Fruit fly (Drosophila melanogaster) whole organism, wandering third instar larva: ENCODE measurements around the gene Cht7.

Experiments
- Abd-B ChIP-seq: fragments of >200 bp; optimal IDR thresholded peaks from 2 replicates; lab custom pipeline; 2017; ENCODE audit warnings: missing biosample characterization, missing genetic modification characterization
- CG32264 ChIP-seq: fragments of 200-800 bp; sonication (Bioruptor generic); optimal IDR thresholded peaks from 2 replicates; lab custom pipeline; 2016; ENCODE audit warnings: missing biosample characterization, missing genetic modification characterization
- Dfd ChIP-seq: fragments of >200 bp; optimal IDR thresholded peaks from 2 replicates; lab custom pipeline; 2017; ENCODE audit warnings: missing biosample characterization, missing genetic modification characterization
- Dif ChIP-seq: fragments of 200-275, 200-300 bp; sonication (Bioruptor generic); optimal IDR thresholded peaks from 2 replicates; lab custom pipeline; 2018; ENCODE audit warnings: missing biosample characterization, missing genetic modification characterization; ENCODE audit not compliant: partially characterized antibody
- GATAd ChIP-seq: sonication (Bioruptor generic); optimal IDR thresholded peaks from 2 replicates; lab custom pipeline; 2016; ENCODE audit warnings: missing biosample characterization, missing genetic modification characterization
- HLH106 ChIP-seq: fragments of 200-800 bp; optimal IDR thresholded peaks from 3 replicates; lab custom pipeline; 2019; ENCODE audit warnings: missing biosample characterization, mild to moderate bottlenecking, missing genetic modification characterization, moderate library complexity
- Hnf4 ChIP-seq: fragments of 200-800 bp; sonication (Bioruptor generic); optimal IDR thresholded peaks from 2 replicates; lab custom pipeline; 2016; ENCODE audit warnings: missing biosample characterization, mild to moderate bottlenecking, missing genetic modification characterization
- Hr78 ChIP-seq: fragments of >200 bp; optimal IDR thresholded peaks from 2 replicates; lab custom pipeline; 2017; ENCODE audit warnings: missing biosample characterization, missing genetic modification characterization
- Hr83 ChIP-seq: fragments of 200-300 bp; sonication (Bioruptor generic); optimal IDR thresholded peaks from 2 replicates; lab custom pipeline; 2016; ENCODE audit warnings: missing biosample characterization, mild to moderate bottlenecking, missing genetic modification characterization, moderate library complexity; ENCODE audit not compliant: poor library complexity, severe bottlenecking
- Jra ChIP-seq: sonication (Bioruptor generic); optimal IDR thresholded peaks from 2 replicates; lab custom pipeline; 2016; ENCODE audit warnings: missing biosample characterization, missing genetic modification characterization
- Mio ChIP-seq: sonication (Bioruptor generic); optimal IDR thresholded peaks from 2 replicates; lab custom pipeline; 2016; ENCODE audit warnings: missing biosample characterization, missing genetic modification characterization
- Myc ChIP-seq: fragments of >200 bp; optimal IDR thresholded peaks from 2 replicates; lab custom pipeline; 2017
- N ChIP-seq: fragments of >200 bp; optimal IDR thresholded peaks from 2 replicates; lab custom pipeline; 2018; ENCODE audit warnings: missing biosample characterization, missing external identifiers, missing genetic modification characterization
- OdsH ChIP-seq: fragments of 200-800 bp; sonication (Bioruptor generic); optimal IDR thresholded peaks from 2 replicates; lab custom pipeline; 2016; ENCODE audit warnings: missing biosample characterization, mild to moderate bottlenecking, missing genetic modification characterization
- Rel ChIP-seq, 2 experiments: fragments of 200-800 bp; sonication (Bioruptor generic) in 1 of 2; optimal IDR thresholded peaks; 2 replicates in 1 of 2; 3 replicates in 1 of 2; lab custom pipeline; 2016 to 2019; ENCODE audit warnings: mild to moderate bottlenecking in 2 of 2, missing biosample characterization in 2 of 2, missing genetic modification characterization in 2 of 2, moderate library complexity in 1 of 2
- Sp1 ChIP-seq: fragments of 200-800 bp; sonication (Bioruptor generic); optimal IDR thresholded peaks from 3 replicates; lab custom pipeline; 2019; ENCODE audit warnings: missing biosample characterization, mild to moderate bottlenecking, missing genetic modification characterization, moderate library complexity
- Vsx2 ChIP-seq: fragments of 200-300, 225-300 bp; sonication (Bioruptor generic); optimal IDR thresholded peaks from 2 replicates; lab custom pipeline; 2018; ENCODE audit warnings: missing biosample characterization, missing genetic modification characterization; ENCODE audit not compliant: partially characterized antibody
- br ChIP-seq: fragments of 200-800 bp; sonication (Bioruptor generic); optimal IDR thresholded peaks from 2 replicates; lab custom pipeline; 2016; ENCODE audit warnings: missing biosample characterization, missing genetic modification characterization
- dl ChIP-seq, 2 experiments: fragments of 175-275, 200-275 bp in 1 of 2; fragments of 200-275 bp in 1 of 2; sonication (Bioruptor generic); optimal IDR thresholded peaks; lab custom pipeline; 2018; ENCODE audit warnings: mild to moderate bottlenecking in 2 of 2, missing biosample characterization in 2 of 2, missing genetic modification characterization in 2 of 2, moderate library complexity in 2 of 2; ENCODE audit not compliant: partially characterized antibody in 2 of 2, insufficient read depth in 1 of 2
- dmrt93B ChIP-seq: fragments of 200-800 bp; sonication (Bioruptor generic); optimal IDR thresholded peaks from 2 replicates; lab custom pipeline; 2018; ENCODE audit warnings: missing biosample characterization, mild to moderate bottlenecking, missing genetic modification characterization
- dsf ChIP-seq: sonication (Bioruptor generic); optimal IDR thresholded peaks from 2 replicates; lab custom pipeline; 2016; ENCODE audit warnings: missing biosample characterization, missing genetic modification characterization, borderline replicate concordance
- ey ChIP-seq: fragments of 200-800 bp; sonication (Bioruptor generic); optimal IDR thresholded peaks from 2 replicates; lab custom pipeline; 2016; ENCODE audit warnings: missing biosample characterization, missing genetic modification characterization
- foxo ChIP-seq, 2 experiments: fragments of 200-800 bp; sonication (Bioruptor generic); optimal IDR thresholded peaks; 2 replicates in 1 of 2; 3 replicates in 1 of 2; lab custom pipeline; 2016 to 2017; ENCODE audit warnings: missing biosample characterization in 2 of 2, missing genetic modification characterization in 2 of 2
- fru ChIP-seq: fragments of 200-800 bp; sonication (Bioruptor generic); optimal IDR thresholded peaks from 3 replicates; lab custom pipeline; 2016; ENCODE audit warnings: missing biosample characterization, mild to moderate bottlenecking, missing genetic modification characterization
- h ChIP-seq: fragments of 200-800 bp; sonication (Bioruptor generic); optimal IDR thresholded peaks from 3 replicates; lab custom pipeline; 2016; ENCODE audit warnings: missing biosample characterization, mild to moderate bottlenecking, missing genetic modification characterization
- jim ChIP-seq: fragments of 175-275, 200-325 bp; sonication (Bioruptor generic); optimal IDR thresholded peaks from 2 replicates; lab custom pipeline; 2016; ENCODE audit warnings: missing biosample characterization, mild to moderate bottlenecking, missing genetic modification characterization
- lola ChIP-seq: fragments of >200 bp; optimal IDR thresholded peaks from 2 replicates; lab custom pipeline; 2017; ENCODE audit warnings: missing biosample characterization, missing genetic modification characterization
- pan ChIP-seq: fragments of >200 bp; optimal IDR thresholded peaks from 2 replicates; lab custom pipeline; 2017
- psq ChIP-seq: fragments of 200-800 bp; sonication (Bioruptor generic); optimal IDR thresholded peaks from 3 replicates; lab custom pipeline; 2017; ENCODE audit warnings: missing biosample characterization, mild to moderate bottlenecking, missing genetic modification characterization, moderate library complexity
- rgr ChIP-seq: fragments of 200-800 bp; sonication (Bioruptor generic); optimal IDR thresholded peaks from 3 replicates; lab custom pipeline; 2016; ENCODE audit warnings: missing biosample characterization, mild to moderate bottlenecking, missing genetic modification characterization
- sage ChIP-seq: fragments of 200-800 bp; sonication (Bioruptor generic); optimal IDR thresholded peaks from 2 replicates; lab custom pipeline; 2016; ENCODE audit warnings: missing biosample characterization, mild to moderate bottlenecking, missing genetic modification characterization
- sv ChIP-seq: fragments of 200-800 bp; sonication (Bioruptor generic); optimal IDR thresholded peaks from 3 replicates; lab custom pipeline; 2016; ENCODE audit warnings: missing biosample characterization, missing genetic modification characterization
- tai ChIP-seq: sonication (Bioruptor generic); optimal IDR thresholded peaks from 2 replicates; lab custom pipeline; 2016; ENCODE audit warnings: missing biosample characterization, missing genetic modification characterization
- usp ChIP-seq: fragments of >200 bp; optimal IDR thresholded peaks from 2 replicates; lab custom pipeline; 2017; ENCODE audit warnings: missing biosample characterization, missing genetic modification characterization

Cht7 gene

DNA sequence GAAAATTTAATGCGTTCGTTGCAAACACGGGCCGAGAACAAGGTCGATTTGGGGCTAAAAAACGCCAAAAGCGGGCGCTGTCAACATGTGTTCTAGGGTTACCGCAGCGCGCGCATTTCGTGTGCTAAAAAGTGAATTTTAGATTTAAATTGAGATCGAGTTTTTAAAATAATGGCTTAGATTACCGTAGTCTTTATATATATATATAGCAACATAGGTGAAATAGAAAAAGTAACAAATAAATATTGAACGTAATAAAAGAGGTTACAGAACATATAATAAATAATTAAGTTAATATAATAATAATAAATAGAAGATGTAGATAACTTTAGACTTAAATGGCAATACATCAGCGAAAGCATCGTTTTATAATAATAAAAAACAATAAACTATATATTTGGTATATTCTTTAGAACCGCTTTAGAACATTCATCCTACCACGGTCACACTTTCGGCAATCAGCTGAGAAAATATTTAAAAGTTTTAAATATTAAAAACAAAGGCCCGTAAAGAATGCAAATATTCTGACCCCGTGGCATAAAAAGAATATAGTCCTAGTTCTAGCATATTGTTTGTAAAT lies 36.7 kb upstream of the Cht7 start, which contains the start of the genes CG11537 and Alg2:
Gene CG11537, minus strand, starts transcription at position 75 of the 580 bp plus-strand sequence.
Gene Alg2, plus strand, starts transcription at position 426 of the 580 bp plus-strand sequence.
- TF ChIP-seq Rel (GFP tag; optimal IDR thresholded peaks at IDR 0.05; lab: Kevin White, UChicago) (no peak), Rel (tag; optimal IDR thresholded peaks at IDR 0.05; lab: Kevin White, UChicago) (peak; percentile 4), rgr (peak; percentile 29), jim (no peak), fru (GFP tag; lab: Kevin White, UChicago) (no peak), lola (GFP tag; lab: Kevin White, UChicago) (no peak), Myc (lab: Kevin White, UChicago) (peak; percentile 35), Hnf4 (GFP tag; lab: Kevin White, UChicago) (no peak), psq (GFP tag; lab: Kevin White, UChicago) (peak; percentile 0), dsf (no peak), Sp1 (GFP tag; lab: Kevin White, UChicago) (peak; percentile 13), Dif (no peak), tai (GFP tag; lab: Kevin White, UChicago) (no peak), HLH106 (tag; lab: Kevin White, UChicago) (peak; percentile 22), foxo (GFP tag; optimal IDR thresholded peaks at IDR 0.05; lab: Kevin White, UChicago) (peak in 1 of 2 experiments; percentile 27), dmrt93B (GFP tag; lab: Kevin White, UChicago) (no peak)

DNA sequence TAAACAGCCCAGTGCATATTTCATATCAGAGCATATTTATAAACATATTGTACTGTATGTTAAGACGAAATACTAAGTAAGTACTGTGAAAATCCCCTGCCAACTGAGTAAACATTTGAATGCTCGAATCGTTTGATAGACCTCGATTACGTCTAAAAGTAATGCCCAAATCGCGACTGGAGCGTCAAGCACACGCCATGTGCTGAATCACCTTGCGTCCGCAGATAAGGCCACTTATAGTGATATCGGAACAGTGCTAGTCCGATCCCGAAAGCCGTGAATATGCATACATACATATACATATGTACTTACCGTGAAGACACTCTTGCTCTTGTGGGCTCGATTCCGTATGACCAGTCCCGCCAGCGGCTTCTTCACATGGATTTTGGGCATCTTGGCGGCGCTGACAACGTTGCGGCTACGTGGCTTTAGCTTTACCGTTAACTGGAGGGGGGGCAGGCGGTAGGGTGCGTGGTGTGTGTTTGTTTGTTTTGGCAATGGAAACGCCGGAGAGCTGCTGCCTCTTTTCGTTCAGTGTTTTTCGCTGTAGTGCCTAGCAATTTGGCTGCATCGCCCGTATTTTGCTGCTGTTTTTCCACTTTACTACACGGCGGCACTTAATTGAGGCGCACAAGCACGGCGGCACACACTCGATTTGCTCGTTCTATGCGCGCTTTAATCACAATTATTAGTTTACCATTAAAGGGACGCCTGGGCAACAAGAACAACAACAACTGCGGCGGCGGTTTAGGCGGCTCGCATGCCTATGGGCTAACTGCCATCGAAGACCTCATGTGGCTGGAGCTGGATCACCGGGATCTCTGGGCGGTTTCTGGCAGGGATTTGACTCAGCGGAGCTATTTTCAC lies 36.0 kb upstream of the Cht7 start:
- no peak for TF ChIP-seq Rel (GFP tag; optimal IDR thresholded peaks at IDR 0.05; lab: Kevin White, UChicago)
- TF ChIP-seq Rel (tag; optimal IDR thresholded peaks at IDR 0.05; lab: Kevin White, UChicago), result peak; percentile 33
- no peak for TF ChIP-seq fru (GFP tag; lab: Kevin White, UChicago)
- peak; percentile 61 for TF ChIP-seq h (GFP tag; lab: Kevin White, UChicago)

DNA sequence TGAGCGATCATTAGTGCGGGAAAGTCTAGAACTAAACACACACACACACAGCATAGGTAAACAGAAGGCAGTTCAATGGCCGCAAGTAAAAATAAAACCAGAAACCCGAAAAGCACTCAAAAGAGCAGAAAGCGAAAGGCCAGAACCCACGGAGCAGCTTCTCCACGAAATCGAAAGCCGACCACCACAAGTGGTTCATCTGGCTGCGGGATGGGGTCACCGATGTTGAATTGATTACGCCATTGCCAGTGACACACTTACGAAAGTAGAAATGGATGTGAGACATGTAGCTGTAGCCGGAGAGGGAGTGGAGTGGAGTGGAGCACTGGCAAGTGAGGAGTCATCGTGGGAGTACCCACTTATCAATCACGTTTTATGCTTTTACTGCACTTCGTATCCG lies 34.7 kb upstream of the Cht7 start:
- TF ChIP-seq pan (lab: Kevin White, UChicago) (no peak), lola (GFP tag; lab: Kevin White, UChicago) (no peak), jim (no peak), dsf (no peak), Jra (GFP tag; lab: Kevin White, UChicago) (no peak), Vsx2 (no peak), Mio (GFP tag; lab: Kevin White, UChicago) (no peak)

DNA sequence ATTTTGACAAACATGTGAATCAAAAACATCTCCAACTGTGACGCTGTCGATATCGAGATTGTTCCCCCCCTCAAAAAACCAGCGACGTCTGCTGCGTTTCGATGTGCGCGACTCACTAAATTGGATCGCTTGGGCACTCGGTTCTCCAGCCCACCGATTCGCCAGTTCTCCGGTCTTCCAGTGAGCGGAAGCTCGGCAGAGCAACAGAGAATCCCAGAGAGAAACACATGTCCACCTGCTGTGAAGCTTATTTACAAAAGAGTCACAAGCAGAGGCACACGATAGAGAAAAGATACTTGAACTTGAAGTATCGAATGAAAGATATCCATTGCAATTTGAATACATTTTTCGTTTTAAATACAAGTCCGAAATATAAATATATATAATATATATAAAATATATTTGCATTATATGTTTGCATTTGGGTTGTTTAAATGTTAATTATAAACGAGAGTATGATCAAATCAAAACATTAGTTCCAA lies 27.3 kb upstream of the Cht7 start:
- TF ChIP-seq Jra (GFP tag; lab: Kevin White, UChicago) (no peak), fru (GFP tag; lab: Kevin White, UChicago) (no peak), Hr83 (GFP tag; lab: Kevin White, UChicago) (peak; percentile 78), Dfd (GFP tag; lab: Kevin White, UChicago) (no peak), OdsH (GFP tag; lab: Kevin White, UChicago) (peak; percentile 1), dl (GFP tag; optimal IDR thresholded peaks at IDR 0.05; lab: Kevin White, UChicago; ENCODE audit: insufficient read depth in 1 of 2, partially characterized antibody in 2 of 2) (peak; percentile 0 to 71), N (GFP tag; lab: Kevin White, UChicago) (no peak), GATAd (GFP tag; lab: Kevin White, UChicago) (no peak), Rel (GFP tag; optimal IDR thresholded peaks at IDR 0.05; lab: Kevin White, UChicago) (no peak), Rel (tag; optimal IDR thresholded peaks at IDR 0.05; lab: Kevin White, UChicago) (no peak), pan (lab: Kevin White, UChicago) (no peak), Abd-B (GFP tag; lab: Kevin White, UChicago) (no peak), CG32264 (GFP tag; lab: Kevin White, UChicago) (peak; percentile 20), Vsx2 (no peak), ey (no peak), Dif (peak; percentile 44), sv (GFP tag; lab: Kevin White, UChicago) (no peak), lola (GFP tag; lab: Kevin White, UChicago) (no peak), Hnf4 (GFP tag; lab: Kevin White, UChicago) (no peak), h (GFP tag; lab: Kevin White, UChicago) (peak; percentile 38), br (peak; percentile 16), dmrt93B (GFP tag; lab: Kevin White, UChicago) (no peak), usp (no peak), foxo (GFP tag; optimal IDR thresholded peaks at IDR 0.05; lab: Kevin White, UChicago) (no peak), Hr78 (GFP tag; lab: Kevin White, UChicago) (no peak), dsf (no peak), jim (no peak), rgr (peak; percentile 4), sage (no peak)
